Worm (Caenorhabditis elegans) whole organism, L3 larva: ENCODE data around the gene irld-23.

Experiments
- R02D3.7 ChIP-seq: fragments of 150-350 bp; optimal IDR thresholded peaks from 2 replicates; lab custom pipeline; 2014; ENCODE audit warnings: missing biosample characterization, missing genetic modification characterization
- aly-2 ChIP-seq: fragments of 150-350 bp; optimal IDR thresholded peaks from 2 replicates; lab custom pipeline; 2014; ENCODE audit warnings: missing biosample characterization, missing genetic modification characterization
- ama-1 ChIP-seq: fragments of 150-350 bp; optimal IDR thresholded peaks from 2 replicates; lab custom pipeline; 2018
- ceh-28 ChIP-seq: fragments of 150-350 bp; optimal IDR thresholded peaks from 2 replicates; lab custom pipeline; 2014; ENCODE audit warnings: missing biosample characterization, missing genetic modification reagents, missing genetic modification characterization
- ceh-82 ChIP-seq: fragments of 150-350 bp; optimal IDR thresholded peaks from 2 replicates; lab custom pipeline; 2014; ENCODE audit warnings: missing biosample characterization, missing genetic modification characterization
- ceh-9 ChIP-seq: sonication (generic microtip); optimal IDR thresholded peaks from 2 replicates; lab custom pipeline; 2018; ENCODE audit warnings: missing biosample characterization, missing genetic modification characterization
- egl-27 ChIP-seq: sonication (generic microtip); optimal IDR thresholded peaks from 4 replicates; lab custom pipeline; 2017; ENCODE audit warnings: missing biosample characterization, missing genetic modification reagents, missing genetic modification characterization
- egl-5 ChIP-seq: fragments of 150-350 bp; optimal IDR thresholded peaks from 2 replicates; lab custom pipeline; 2017; ENCODE audit warnings: missing biosample characterization, missing genetic modification reagents, missing genetic modification characterization, inconsistent platforms
- elt-1 ChIP-seq: fragments of 150-350 bp; optimal IDR thresholded peaks from 2 replicates; lab custom pipeline; 2014; ENCODE audit warnings: missing biosample characterization, missing genetic modification characterization
- elt-2 ChIP-seq: sonication (generic microtip); optimal IDR thresholded peaks from 2 replicates; lab custom pipeline; 2016; ENCODE audit warnings: missing genetic modification reagents, mild to moderate bottlenecking, missing genetic modification characterization, missing compliant biosample characterization
- elt-3 ChIP-seq, 3 experiments: fragments of 150-350 bp in 1 of 3; sonication (generic microtip) in 2 of 3; optimal IDR thresholded peaks; 2 replicates in 2 of 3; 4 replicates in 1 of 3; lab custom pipeline; 2014 to 2017; ENCODE audit warnings: missing biosample characterization in 3 of 3, missing genetic modification characterization in 3 of 3
- eor-1 ChIP-seq, 2 experiments: fragments of 150-350 bp; optimal IDR thresholded peaks; 2 replicates each; lab custom pipeline; 2014 to 2018; ENCODE audit warnings: missing biosample characterization in 2 of 2, missing genetic modification characterization in 2 of 2
- fos-1 ChIP-seq: fragments of 150-350 bp; optimal IDR thresholded peaks from 2 replicates; lab custom pipeline; 2014; ENCODE audit warnings: missing biosample characterization, missing genetic modification characterization
- hmg-11 ChIP-seq: sonication (generic microtip); optimal IDR thresholded peaks from 2 replicates; lab custom pipeline; 2016; ENCODE audit warnings: missing genetic modification characterization, missing compliant biosample characterization
- jun-1 ChIP-seq: fragments of 150-350 bp; optimal IDR thresholded peaks from 2 replicates; lab custom pipeline; 2014; ENCODE audit warnings: missing biosample characterization, missing genetic modification reagents, missing genetic modification characterization
- lin-15B ChIP-seq: fragments of 150-350 bp; optimal IDR thresholded peaks from 2 replicates; lab custom pipeline; 2014; ENCODE audit warnings: missing biosample characterization, missing genetic modification characterization
- lin-39 ChIP-seq: fragments of 150-350 bp; optimal IDR thresholded peaks from 2 replicates; lab custom pipeline; 2018; ENCODE audit warnings: missing biosample characterization, missing genetic modification reagents, missing genetic modification characterization
- lsy-12 ChIP-seq: sonication (generic microtip); optimal IDR thresholded peaks from 2 replicates; lab custom pipeline; 2016; ENCODE audit warnings: mild to moderate bottlenecking, missing genetic modification characterization, missing compliant biosample characterization
- mdl-1 ChIP-seq: fragments of 150-350 bp; optimal IDR thresholded peaks from 2 replicates; lab custom pipeline; 2014; ENCODE audit warnings: missing biosample characterization, missing genetic modification characterization
- nfya-1 ChIP-seq: sonication (generic microtip); optimal IDR thresholded peaks from 2 replicates; lab custom pipeline; 2017; ENCODE audit warnings: missing genetic modification characterization, mild to moderate bottlenecking, missing compliant biosample characterization, antibody characterized with exemption, moderate library complexity; ENCODE audit not compliant: insufficient read depth
- nhr-23 ChIP-seq: fragments of 150-350 bp; optimal IDR thresholded peaks from 2 replicates; lab custom pipeline; 2014; ENCODE audit warnings: missing biosample characterization, missing genetic modification reagents, missing genetic modification characterization
- nhr-237 ChIP-seq: fragments of 150-350 bp; optimal IDR thresholded peaks from 2 replicates; lab custom pipeline; 2014; ENCODE audit warnings: missing biosample characterization, missing genetic modification characterization
- nhr-25 ChIP-seq: sonication (generic microtip); optimal IDR thresholded peaks from 2 replicates; lab custom pipeline; 2017; ENCODE audit warnings: missing biosample characterization, missing genetic modification characterization
- nhr-43 ChIP-seq: sonication (generic microtip); optimal IDR thresholded peaks from 2 replicates; lab custom pipeline; 2016; ENCODE audit warnings: mild to moderate bottlenecking, missing genetic modification characterization, missing compliant biosample characterization; ENCODE audit not compliant: poor library complexity, severe bottlenecking
- nhr-67 ChIP-seq: fragments of 150-350 bp; optimal IDR thresholded peaks from 2 replicates; lab custom pipeline; 2014; ENCODE audit warnings: missing biosample characterization, missing genetic modification characterization
- nhr-76 ChIP-seq: fragments of 150-350 bp; sonication (generic microtip); optimal IDR thresholded peaks from 5 replicates; lab custom pipeline; 2014; ENCODE audit warnings: missing biosample characterization, missing genetic modification characterization
- nhr-77 ChIP-seq: fragments of 150-350 bp; optimal IDR thresholded peaks from 2 replicates; lab custom pipeline; 2014; ENCODE audit warnings: missing biosample characterization, missing genetic modification characterization
- pha-4 ChIP-seq: fragments of 150-350 bp; optimal IDR thresholded peaks from 2 replicates; lab custom pipeline; 2014; ENCODE audit warnings: missing biosample characterization, missing genetic modification reagents, missing genetic modification characterization
- pqm-1 ChIP-seq: fragments of 150-350 bp; optimal IDR thresholded peaks from 2 replicates; lab custom pipeline; 2017; ENCODE audit warnings: missing biosample characterization, missing genetic modification characterization, inconsistent platforms
- sea-2 ChIP-seq: fragments of 150-350 bp; sonication (generic microtip); optimal IDR thresholded peaks from 4 replicates; lab custom pipeline; 2014; ENCODE audit warnings: missing biosample characterization, missing genetic modification reagents, missing genetic modification characterization
- skn-1 ChIP-seq: fragments of 150-350 bp; optimal IDR thresholded peaks from 2 replicates; lab custom pipeline; 2014; ENCODE audit warnings: missing biosample characterization, missing genetic modification characterization
- snpc-4 ChIP-seq: fragments of 150-350 bp; optimal IDR thresholded peaks from 2 replicates; lab custom pipeline; 2014; ENCODE audit warnings: missing biosample characterization, missing genetic modification characterization
- unc-62 ChIP-seq: fragments of 150-350 bp; sonication (generic microtip); optimal IDR thresholded peaks from 4 replicates; lab custom pipeline; 2014; ENCODE audit warnings: missing biosample characterization, missing genetic modification reagents, missing genetic modification characterization
- zag-1 ChIP-seq: fragments of 150-350 bp; optimal IDR thresholded peaks from 2 replicates; lab custom pipeline; 2014; ENCODE audit warnings: missing biosample characterization, missing genetic modification characterization
- ztf-11 ChIP-seq: fragments of 150-350 bp; optimal IDR thresholded peaks from 2 replicates; lab custom pipeline; 2014; ENCODE audit warnings: missing biosample characterization, missing genetic modification characterization
- ztf-4 ChIP-seq: fragments of 150-350 bp; optimal IDR thresholded peaks from 2 replicates; lab custom pipeline; 2014; ENCODE audit warnings: missing biosample characterization, missing genetic modification characterization

irld-23 gene

DNA sequence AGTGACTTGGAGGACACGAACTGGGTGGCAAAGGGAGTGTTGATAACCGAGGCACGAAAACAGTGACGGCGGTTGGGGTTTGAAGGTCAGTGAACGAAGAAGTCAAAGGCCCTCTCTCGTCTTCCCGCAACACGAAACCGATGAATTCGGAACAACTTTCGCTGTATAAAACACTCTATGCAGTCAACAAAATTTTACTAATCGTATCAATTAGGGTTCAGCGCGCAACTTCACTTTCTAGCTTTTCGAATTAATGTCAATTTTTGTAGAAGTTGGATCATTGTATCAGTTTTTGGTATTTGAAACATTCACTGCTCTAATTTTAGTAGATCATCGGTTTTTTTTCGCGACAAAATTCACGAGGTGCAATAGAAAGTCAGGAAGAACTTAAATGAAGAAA is 41.9 kb downstream of the irld-23 start:
- TF ChIP-seq nhr-43 (no peak), nfya-1 (tag; lab: Kevin White, UChicago) (no peak), nhr-25 (tag; lab: Kevin White, UChicago) (peak; percentile 4), nhr-77 (tag; lab: Kevin White, UChicago) (no peak), pqm-1 (no peak)

DNA sequence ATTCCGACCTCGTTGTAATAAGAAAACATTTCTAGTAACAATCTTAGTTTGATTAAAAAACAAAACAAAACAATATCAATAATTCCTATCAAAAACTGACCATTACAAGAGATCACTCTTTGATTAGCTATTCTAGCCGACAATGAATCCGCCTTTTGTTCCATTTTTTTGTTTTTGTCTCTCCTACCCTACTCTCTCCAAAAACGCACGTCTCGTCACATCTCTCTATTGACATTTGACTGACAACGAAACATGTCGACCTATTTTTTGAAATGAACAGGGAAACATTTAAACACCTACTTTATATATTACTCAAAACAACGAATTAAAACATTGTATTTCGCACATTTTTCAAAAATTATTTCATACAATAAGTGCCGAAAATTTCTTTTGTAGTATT is 45.7 kb downstream of the irld-23 start:
- TF ChIP-seq nhr-23 (peak; percentile 53), elt-1 (tag; lab: Kevin White, UChicago) (no peak)

DNA sequence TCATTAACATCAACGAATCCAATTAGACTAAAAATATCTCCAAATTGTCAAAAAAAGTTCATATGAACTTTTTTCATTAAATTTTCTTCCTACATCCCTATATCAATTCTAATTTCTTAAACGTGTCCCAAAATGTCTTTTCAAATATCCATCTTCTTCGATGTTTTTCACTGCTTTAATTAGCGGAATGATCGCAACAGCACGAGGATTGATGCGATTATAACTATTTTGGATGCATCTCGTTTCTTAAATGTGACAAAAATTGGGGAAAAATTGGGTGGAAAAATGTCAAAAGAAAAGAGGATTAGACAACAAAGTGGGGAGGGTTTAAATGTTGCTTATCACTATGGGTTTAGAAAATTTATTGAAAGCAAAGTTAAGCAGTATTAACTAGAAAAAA is 46.3 kb downstream of the irld-23 start:
- TF ChIP-seq nhr-76 (tag; lab: Kevin White, UChicago) (no peak), elt-1 (tag; lab: Kevin White, UChicago) (no peak), nhr-23 (peak; percentile 15), elt-2 (tag; lab: Kevin White, UChicago) (peak; percentile 17), lin-15B (tag; lab: Kevin White, UChicago) (no peak)
- TF ChIP-seq, all 47 proteins: peak for 2

DNA sequence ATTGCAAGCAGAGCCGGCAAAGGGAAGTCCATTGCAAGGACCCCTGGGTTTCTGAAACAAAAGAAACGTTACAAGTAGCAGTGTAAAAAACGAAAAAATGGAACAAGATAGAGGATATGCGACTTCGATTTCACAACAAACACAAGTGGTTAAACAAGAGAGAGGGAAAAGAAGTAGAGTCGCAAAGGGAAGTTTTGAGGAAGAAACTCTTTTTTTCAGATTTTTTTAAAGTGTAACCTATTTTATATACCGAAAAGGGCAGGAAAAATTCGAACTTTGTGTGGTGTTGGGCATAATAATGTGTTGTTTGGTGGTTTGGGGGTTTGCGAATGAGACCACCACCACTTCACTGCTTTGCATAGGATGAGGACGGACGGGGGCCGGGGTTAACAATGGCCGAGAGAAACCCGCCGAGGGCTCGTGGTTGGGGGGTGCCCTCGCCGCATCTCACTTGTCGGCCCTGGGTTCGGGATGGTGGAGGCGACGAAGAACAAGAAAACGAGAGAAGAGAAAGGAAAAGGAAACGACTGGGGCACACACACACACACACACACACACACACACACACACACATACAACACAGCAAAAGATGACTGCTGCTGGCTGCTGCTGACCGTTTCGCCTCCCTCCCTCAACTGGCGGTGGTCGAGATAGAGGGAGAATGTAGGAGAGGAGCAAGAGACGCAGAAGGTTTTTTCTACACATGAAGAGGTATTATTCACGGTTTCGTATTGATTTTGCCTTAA is 50.1 kb downstream of the irld-23 start, which contains the start of gene ptrn-1:
ptrn-1 (minus strand) TSS at position 51 of the 746 bp plus-strand sequence.
- TF ChIP-seq elt-2 (tag; lab: Kevin White, UChicago) (peak; percentile 55), lin-39 (tag; lab: Kevin White, UChicago) (peak; percentile 94), ceh-28 (tag; lab: Kevin White, UChicago) (no peak), ztf-4 (no peak), sea-2 (GFP tag; lab: Kevin White, UChicago) (no peak), skn-1 (tag; lab: Kevin White, UChicago) (peak; percentile 30), ceh-9 (no peak), snpc-4 (peak; percentile 75), unc-62 (GFP tag; lab: Kevin White, UChicago) (no peak), aly-2 (tag; lab: Kevin White, UChicago) (no peak), lsy-12 (tag; lab: Kevin White, UChicago) (peak; percentile 37), ceh-82 (tag; lab: Kevin White, UChicago) (no peak), nhr-77 (tag; lab: Kevin White, UChicago) (no peak), R02D3.7 (tag; lab: Kevin White, UChicago) (no peak), pqm-1 (peak; percentile 50), eor-1 (tag; optimal IDR thresholded peaks at IDR 0.05; lab: Kevin White, UChicago) (no peak), egl-27 (tag; lab: Kevin White, UChicago) (no peak), nhr-237 (tag; lab: Kevin White, UChicago) (no peak), nhr-25 (tag; lab: Kevin White, UChicago) (peak; percentile 46), nhr-76 (tag; lab: Kevin White, UChicago) (no peak), pha-4 (tag; lab: Kevin White, UChicago) (peak; percentile 77), hmg-11 (peak; percentile 87), zag-1 (tag; lab: Kevin White, UChicago) (no peak), nfya-1 (tag; lab: Kevin White, UChicago) (peak; percentile 74), ztf-11 (tag; lab: Kevin White, UChicago) (no peak), jun-1 (peak; percentile 49), nhr-67 (tag; lab: Kevin White, UChicago) (no peak), mdl-1 (tag; lab: Kevin White, UChicago) (peak; percentile 33), lin-15B (tag; lab: Kevin White, UChicago) (peak; percentile 10), nhr-43 (no peak), nhr-23 (peak; percentile 65), egl-5 (tag; lab: Kevin White, UChicago) (peak; percentile 3), elt-1 (tag; lab: Kevin White, UChicago) (no peak), fos-1 (tag; lab: Kevin White, UChicago) (no peak), ama-1 (peak; percentile 21), elt-3 (tag; optimal IDR thresholded peaks at IDR 0.05; lab: Kevin White, UChicago) (no peak)
- TF ChIP-seq, all 47 proteins: peak for 16
